Worm (Caenorhabditis elegans) whole organism, L1 larva: ENCODE results near the gene pals-34.

ENCODE experiments used
- C04F5.9 ChIP-seq: sonication (generic microtip); optimal IDR thresholded peaks from 2 replicates; lab custom pipeline; 2016; ENCODE audit warnings: missing genetic modification characterization, missing compliant biosample characterization
- C34B4.2 ChIP-seq: sonication (generic microtip); optimal IDR thresholded peaks from 2 replicates; lab custom pipeline; 2017; ENCODE audit warnings: mild to moderate bottlenecking, missing genetic modification characterization, missing compliant biosample characterization
- alr-1 ChIP-seq: fragments of 200-800 bp; sonication (Bioruptor generic); optimal IDR thresholded peaks from 2 replicates; lab custom pipeline; 2018; ENCODE audit warnings: borderline replicate concordance, mild to moderate bottlenecking, missing genetic modification characterization, missing compliant biosample characterization
- blmp-1 ChIP-seq: fragments of 150-350 bp; optimal IDR thresholded peaks from 2 replicates; lab custom pipeline; 2014; ENCODE audit warnings: missing biosample characterization, missing genetic modification characterization
- ceh-63 ChIP-seq: fragments of 200-800 bp; sonication (Bioruptor generic); optimal IDR thresholded peaks from 2 replicates; lab custom pipeline; 2018; ENCODE audit warnings: mild to moderate bottlenecking, missing genetic modification characterization, missing compliant biosample characterization
- ceh-90 ChIP-seq: sonication (generic microtip); optimal IDR thresholded peaks from 2 replicates; lab custom pipeline; 2016; ENCODE audit warnings: missing genetic modification characterization, missing compliant biosample characterization
- dpl-1 ChIP-seq, 3 experiments: fragments of 150-350 bp in 2 of 3; sonication (generic microtip) in 1 of 3; optimal IDR thresholded peaks; 2 replicates each; lab custom pipeline; 2014 to 2017; ENCODE audit warnings: missing biosample characterization in 3 of 3, missing genetic modification characterization in 3 of 3, missing genetic modification reagents in 3 of 3
- dsc-1 ChIP-seq: sonication (generic microtip); optimal IDR thresholded peaks from 2 replicates; lab custom pipeline; 2016; ENCODE audit warnings: mild to moderate bottlenecking, missing genetic modification characterization, missing compliant biosample characterization
- efl-1 ChIP-seq, 4 experiments: fragments of 150-350 bp; optimal IDR thresholded peaks in 3 of 4; peaks in 1 of 4; 1 replicate in 1 of 4; 2 replicates in 3 of 4; lab custom pipeline; 2014; ENCODE audit warnings: missing biosample characterization in 2 of 4, missing genetic modification characterization in 2 of 4, missing genetic modification reagents in 2 of 4
- egl-13 ChIP-seq: sonication (generic microtip); optimal IDR thresholded peaks from 2 replicates; lab custom pipeline; 2016; ENCODE audit warnings: missing genotype, missing genetic modification reagents, missing genetic modification characterization, missing compliant biosample characterization
- egl-27 ChIP-seq, 2 experiments: fragments of 150-350 bp in 1 of 2; sonication (generic microtip); optimal IDR thresholded peaks; 3 replicates each; lab custom pipeline; 2017 to 2018; ENCODE audit warnings: missing biosample characterization in 2 of 2, missing genetic modification characterization in 2 of 2, missing genetic modification reagents in 2 of 2
- fkh-10 ChIP-seq: sonication (generic microtip); optimal IDR thresholded peaks from 2 replicates; lab custom pipeline; 2017; ENCODE audit warnings: missing biosample characterization, missing genetic modification reagents, missing genetic modification characterization
- fkh-4 ChIP-seq: sonication (generic microtip); optimal IDR thresholded peaks from 2 replicates; lab custom pipeline; 2016; ENCODE audit warnings: missing compliant biosample characterization, missing genetic modification characterization, borderline replicate concordance
- fkh-8 ChIP-seq: sonication (generic microtip); optimal IDR thresholded peaks from 2 replicates; lab custom pipeline; 2016; ENCODE audit warnings: mild to moderate bottlenecking, missing genetic modification characterization, missing compliant biosample characterization
- fos-1 ChIP-seq: fragments of 150-350 bp; optimal IDR thresholded peaks from 2 replicates; lab custom pipeline; 2014; ENCODE audit warnings: missing biosample characterization, missing genetic modification characterization
- hlh-17 ChIP-seq: fragments of 200-800 bp; sonication (Bioruptor generic); optimal IDR thresholded peaks from 2 replicates; lab custom pipeline; 2018; ENCODE audit warnings: missing genetic modification characterization, mild to moderate bottlenecking, missing compliant biosample characterization, moderate library complexity, borderline replicate concordance
- irx-1 ChIP-seq: sonication (generic microtip); optimal IDR thresholded peaks from 2 replicates; lab custom pipeline; 2016; ENCODE audit warnings: missing genetic modification characterization, missing compliant biosample characterization
- jun-1 ChIP-seq: fragments of 150-350 bp; optimal IDR thresholded peaks from 2 replicates; lab custom pipeline; 2014; ENCODE audit warnings: missing biosample characterization, missing genetic modification reagents, missing genetic modification characterization
- lin-15B ChIP-seq: fragments of 150-350 bp; sonication (generic microtip); optimal IDR thresholded peaks from 3 replicates; lab custom pipeline; 2014; ENCODE audit warnings: missing biosample characterization, missing genetic modification characterization
- lin-39 ChIP-seq: fragments of 150-350 bp; optimal IDR thresholded peaks from 2 replicates; lab custom pipeline; 2014; ENCODE audit warnings: missing biosample characterization, missing genetic modification reagents, missing genetic modification characterization
- lsy-2 ChIP-seq, 2 experiments: fragments of 150-350 bp; optimal IDR thresholded peaks; 2 replicates each; lab custom pipeline; 2014; ENCODE audit warnings: missing biosample characterization in 2 of 2, missing genetic modification characterization in 2 of 2
- mab-9 ChIP-seq: fragments of 200-800 bp; sonication (Bioruptor generic); IDR thresholded peaks from 2 replicates; pipeline ENCODE4 v1.3.6; 2022; ENCODE audit warnings: missing genetic modification reagents, missing genetic modification characterization, missing compliant biosample characterization
- mdl-1 ChIP-seq, 2 experiments: fragments of 150-350 bp; optimal IDR thresholded peaks; 2 replicates each; lab custom pipeline; 2014 to 2017; ENCODE audit warnings: missing biosample characterization in 2 of 2, missing genetic modification characterization in 2 of 2, inconsistent platforms in 1 of 2
- mef-2 ChIP-seq: fragments of 150-350 bp; optimal IDR thresholded peaks from 2 replicates; lab custom pipeline; 2014; ENCODE audit warnings: missing biosample characterization, missing genetic modification characterization
- nhr-19 ChIP-seq: fragments of 200-800 bp; sonication (Bioruptor generic); conservative IDR thresholded peaks from 2 replicates; pipeline ENCODE4 v1.3.6; 2022; ENCODE audit warnings: missing genetic modification characterization, missing compliant biosample characterization
- nhr-20 ChIP-seq: sonication (generic microtip); optimal IDR thresholded peaks from 2 replicates; lab custom pipeline; 2016; ENCODE audit warnings: mild to moderate bottlenecking, missing genetic modification characterization, missing compliant biosample characterization
- nhr-28 ChIP-seq: fragments of 150-350 bp; optimal IDR thresholded peaks from 2 replicates; lab custom pipeline; 2014; ENCODE audit warnings: missing biosample characterization, missing genetic modification characterization
- nhr-76 ChIP-seq: sonication (generic microtip); optimal IDR thresholded peaks from 2 replicates; lab custom pipeline; 2017; ENCODE audit warnings: missing biosample characterization, missing genetic modification characterization
- nhr-77 ChIP-seq: fragments of 150-350 bp; optimal IDR thresholded peaks from 2 replicates; lab custom pipeline; 2014; ENCODE audit warnings: missing biosample characterization, missing genetic modification characterization
- nhr-84 ChIP-seq: sonication (generic microtip); optimal IDR thresholded peaks from 2 replicates; lab custom pipeline; 2017; ENCODE audit warnings: missing biosample characterization, missing genetic modification characterization
- nhr-85 ChIP-seq: sonication (generic microtip); peaks from one replicate; lab custom pipeline; 2016; ENCODE audit warnings: missing genetic modification characterization, inconsistent platforms, missing compliant biosample characterization
- nhr-90 ChIP-seq: sonication (generic microtip); optimal IDR thresholded peaks from 2 replicates; lab custom pipeline; 2016; ENCODE audit warnings: mild to moderate bottlenecking, missing genetic modification characterization, missing compliant biosample characterization; ENCODE audit not compliant: poor library complexity
- pag-3 ChIP-seq: sonication (generic microtip); optimal IDR thresholded peaks from 2 replicates; lab custom pipeline; 2017; ENCODE audit warnings: missing genetic modification characterization, mild to moderate bottlenecking, missing compliant biosample characterization, antibody characterized with exemption, borderline replicate concordance; ENCODE audit not compliant: insufficient read depth
- pqm-1 ChIP-seq: sonication (generic microtip); optimal IDR thresholded peaks from 3 replicates; lab custom pipeline; 2017; ENCODE audit warnings: missing biosample characterization, missing genetic modification characterization
- rnt-1 ChIP-seq: sonication (generic microtip); optimal IDR thresholded peaks from 2 replicates; lab custom pipeline; 2016; ENCODE audit warnings: mild to moderate bottlenecking, missing genetic modification characterization, moderate library complexity, missing compliant biosample characterization
- skn-1 ChIP-seq: fragments of 150-350 bp; optimal IDR thresholded peaks from 2 replicates; lab custom pipeline; 2014; ENCODE audit warnings: missing biosample characterization, missing genetic modification characterization
- snpc-4 ChIP-seq: fragments of 150-350 bp; optimal IDR thresholded peaks from 2 replicates; lab custom pipeline; 2014; ENCODE audit warnings: missing biosample characterization, missing genetic modification characterization
- snu-23 ChIP-seq: sonication (generic microtip); optimal IDR thresholded peaks from 2 replicates; lab custom pipeline; 2016; ENCODE audit warnings: missing genetic modification characterization, missing compliant biosample characterization
- tlp-1 ChIP-seq: fragments of 150-350 bp; optimal IDR thresholded peaks from 2 replicates; lab custom pipeline; 2014; ENCODE audit warnings: missing biosample characterization, missing genetic modification characterization
- unc-30 ChIP-seq: sonication (generic microtip); optimal IDR thresholded peaks from 2 replicates; lab custom pipeline; 2017; ENCODE audit warnings: missing biosample characterization, missing genetic modification characterization
- unc-62 ChIP-seq: fragments of 150-350 bp; optimal IDR thresholded peaks from 2 replicates; lab custom pipeline; 2014; ENCODE audit warnings: missing biosample characterization, missing genetic modification reagents, missing genetic modification characterization
- unc-86 ChIP-seq: sonication (generic microtip); optimal IDR thresholded peaks from 2 replicates; lab custom pipeline; 2016; ENCODE audit warnings: missing genetic modification characterization, missing compliant biosample characterization
- vab-15 ChIP-seq: sonication (generic microtip); optimal IDR thresholded peaks from 2 replicates; lab custom pipeline; 2017; ENCODE audit warnings: missing genotype, mild to moderate bottlenecking, missing genetic modification characterization, missing compliant biosample characterization
- ztf-4 ChIP-seq: fragments of 150-350 bp; optimal IDR thresholded peaks from 2 replicates; lab custom pipeline; 2014; ENCODE audit warnings: missing biosample characterization, missing genetic modification characterization

Gene pals-34

ce11 chrV:7995165-7995564, 38.9 kb upstream of the pals-34 start:
- TF ChIP-seq pag-3 (tag; lab: Kevin White, UChicago) (no peak), unc-62 (GFP tag; lab: Kevin White, UChicago) (no peak), pqm-1 (tag; lab: Kevin White, UChicago) (no peak), mdl-1 (tag; optimal IDR thresholded peaks at IDR 0.05; lab: Kevin White, UChicago) (no peak), lin-39 (no peak), efl-1 (optimal IDR thresholded peaks at IDR 0.05; lab: Kevin White, UChicago) (no peak), efl-1 (GFP tag; optimal IDR thresholded peaks at IDR 0.05 in 1 of 2; lab: Kevin White, UChicago) (no peak), nhr-28 (no peak), egl-27 (tag; optimal IDR thresholded peaks at IDR 0.05; lab: Kevin White, UChicago) (no peak), ztf-4 (tag; lab: Kevin White, UChicago) (no peak), alr-1 (tag; lab: Kevin White, UChicago) (no peak), fos-1 (no peak)

- TF ChIP-seq mef-2 (tag; lab: Kevin White, UChicago), result no peak
- no peak for TF ChIP-seq nhr-85 (tag; lab: Kevin White, UChicago)
- TF ChIP-seq fkh-4 (tag; lab: Kevin White, UChicago), result no peak
- TF ChIP-seq blmp-1 (tag; lab: Kevin White, UChicago), result no peak
- TF ChIP-seq dsc-1 (tag; lab: Kevin White, UChicago), result no peak
- no peak for TF ChIP-seq dpl-1 (GFP tag; optimal IDR thresholded peaks at IDR 0.05; lab: Kevin White, UChicago)
- no peak for TF ChIP-seq nhr-20 (tag; lab: Kevin White, UChicago)
- no peak for TF ChIP-seq C04F5.9 (tag; lab: Kevin White, UChicago)
- TF ChIP-seq lsy-2 (tag; optimal IDR thresholded peaks at IDR 0.05; lab: Kevin White, UChicago), result no peak
- TF ChIP-seq nhr-76 (tag; lab: Kevin White, UChicago), result no peak
- no peak for TF ChIP-seq snpc-4 (tag; lab: Kevin White, UChicago)
- TF ChIP-seq, all 84 proteins: peak for 0
Measured at ce11 chrV:7994570-7994969, 38.3 kb upstream of the pals-34 start, which contains the start of gene ceh-76. Gene ceh-76, minus strand, starts transcription at chrV:7994670.

- TF ChIP-seq tlp-1 (tag; lab: Kevin White, UChicago) (no peak), fkh-8 (tag; lab: Kevin White, UChicago) (no peak), unc-86 (tag; lab: Kevin White, UChicago) (no peak), irx-1 (tag; lab: Kevin White, UChicago) (no peak), lin-15B (tag; lab: Kevin White, UChicago) (no peak), mef-2 (tag; lab: Kevin White, UChicago) (no peak), egl-13 (tag; lab: Kevin White, UChicago) (no peak), alr-1 (tag; lab: Kevin White, UChicago) (no peak), rnt-1 (tag; lab: Kevin White, UChicago) (no peak), nhr-84 (tag; lab: Kevin White, UChicago) (no peak), nhr-28 (no peak), mab-9 (no peak), unc-30 (tag; lab: Kevin White, UChicago) (no peak), vab-15 (tag; lab: Kevin White, UChicago) (no peak)
Measured at ce11 chrV:7985860-7986259, 29.6 kb upstream of the pals-34 start, which contains the start of gene Y97E10AL.1. Gene Y97E10AL.1, plus strand, starts transcription at chrV:7986160.

- TF ChIP-seq jun-1 (tag; lab: Kevin White, UChicago) (no peak), skn-1 (peak; percentile 31), nhr-77 (tag; lab: Kevin White, UChicago) (no peak), pag-3 (tag; lab: Kevin White, UChicago) (no peak), lsy-2 (tag; optimal IDR thresholded peaks at IDR 0.05; lab: Kevin White, UChicago) (peak; percentile 92 to 98), fkh-10 (GFP tag; lab: Kevin White, UChicago) (no peak), mdl-1 (tag; optimal IDR thresholded peaks at IDR 0.05; lab: Kevin White, UChicago) (peak in 1 of 2 experiments; percentile 52), pqm-1 (tag; lab: Kevin White, UChicago) (no peak), lin-39 (no peak), unc-86 (tag; lab: Kevin White, UChicago) (no peak), snu-23 (GFP tag; lab: Kevin White, UChicago) (peak; percentile 62), ceh-63 (GFP tag; lab: Kevin White, UChicago) (no peak), nhr-85 (tag; lab: Kevin White, UChicago) (peak; percentile 69), C34B4.2 (no peak), nhr-19 (GFP tag; lab: Robert Waterston, UW) (no peak), ceh-90 (tag; lab: Kevin White, UChicago) (no peak), rnt-1 (tag; lab: Kevin White, UChicago) (peak; percentile 20), hlh-17 (GFP tag; lab: Kevin White, UChicago) (no peak), dsc-1 (tag; lab: Kevin White, UChicago) (no peak), nhr-90 (tag; lab: Kevin White, UChicago) (no peak)
Measured at ce11 chrV:7983381-7984052, 27.2 kb upstream of the pals-34 start, which contains the start of the genes natb-1 and abhd-12. Gene natb-1, minus strand, starts transcription at chrV:7983431. Gene abhd-12, plus strand, starts transcription at chrV:7983879.
